Worm (Caenorhabditis elegans): ENCODE measurements around the gene Y7A5A.20.

The Y7A5A.20 gene

ce11 chrX:15828059-15828458, at the start of gene Y7A5A.20:
Gene Y7A5A.20 (plus strand): TSS chrX:15828359.
- TF ChIP-seq dao-5 (tag; optimal IDR thresholded peaks at IDR 0.05) (no peak), him-1 (tag; optimal IDR thresholded peaks at IDR 0.05) (no peak), W03F9.2 (tag; optimal IDR thresholded peaks at IDR 0.05) (no peak)

DNA sequence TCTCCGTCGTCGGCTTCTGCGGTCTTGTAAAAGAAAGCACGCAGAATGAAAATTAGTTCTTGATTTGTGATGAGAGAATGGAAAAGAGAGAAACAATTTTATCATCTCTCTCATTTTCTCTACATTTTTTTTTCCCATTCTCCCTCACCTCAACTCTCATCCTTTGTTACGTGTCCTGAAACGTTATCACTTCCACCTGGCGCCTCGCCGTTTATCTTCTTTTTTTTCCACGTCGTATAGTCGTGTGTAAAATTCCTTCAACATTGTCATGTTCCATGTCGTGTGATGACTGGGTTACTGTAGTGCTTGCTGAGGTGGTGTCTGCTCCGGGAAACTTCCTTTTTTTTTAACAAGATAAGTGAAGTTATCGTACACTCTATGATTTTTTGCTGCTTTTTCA, 48.7 kb upstream of the Y7A5A.20 start:
- TF ChIP-seq dao-5 (tag; optimal IDR thresholded peaks at IDR 0.05) (no peak), him-1 (tag; optimal IDR thresholded peaks at IDR 0.05) (no peak), W03F9.2 (tag; optimal IDR thresholded peaks at IDR 0.05) (no peak)

ce11 chrX:15782027-15782426, 46.1 kb upstream of the Y7A5A.20 start, which contains the start of gene Y7A5A.24:
Gene Y7A5A.24 (minus strand): TSS chrX:15782127.
- TF ChIP-seq him-1 (tag; optimal IDR thresholded peaks at IDR 0.05): no peak
- no peak for TF ChIP-seq W03F9.2 (tag; optimal IDR thresholded peaks at IDR 0.05)
- no peak for TF ChIP-seq dao-5 (tag; optimal IDR thresholded peaks at IDR 0.05)

- no peak for TF ChIP-seq him-1 (tag; optimal IDR thresholded peaks at IDR 0.05)
- no peak for TF ChIP-seq W03F9.2 (tag; optimal IDR thresholded peaks at IDR 0.05)
- no peak for TF ChIP-seq dao-5 (tag; optimal IDR thresholded peaks at IDR 0.05)
These were observed 43.6 kb upstream of the Y7A5A.20 start, which contains the start of gene Y7A5A.3 for ce11 chrX:15784570-15784969. Gene Y7A5A.3 (minus strand): TSS chrX:15784670.

DNA sequence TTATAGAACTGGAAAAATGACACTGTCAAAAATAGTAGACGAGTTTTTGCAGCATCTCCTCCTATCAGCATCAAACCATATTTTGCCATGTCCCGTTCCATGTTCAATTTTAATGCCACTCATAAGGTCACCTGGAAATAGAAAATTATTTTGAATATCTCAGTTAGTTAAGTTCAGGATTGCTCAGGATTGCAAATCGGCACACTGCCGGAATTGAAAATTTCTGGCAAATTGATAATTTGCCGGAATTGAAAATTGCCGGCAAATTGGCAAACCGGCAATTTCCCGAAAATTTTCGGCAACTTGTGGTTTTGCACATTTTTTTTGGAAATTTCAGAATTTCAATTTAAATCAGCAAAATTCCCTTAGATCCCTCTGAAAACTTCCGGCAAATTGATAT, 41.4 kb upstream of the Y7A5A.20 start, which contains the start of gene Y7A5A.5:
Gene Y7A5A.5 (minus strand): TSS at position 101 of the 400 bp plus-strand sequence.
- TF ChIP-seq dao-5 (tag; optimal IDR thresholded peaks at IDR 0.05): no peak
- no peak for TF ChIP-seq him-1 (tag; optimal IDR thresholded peaks at IDR 0.05)
- no peak for TF ChIP-seq W03F9.2 (tag; optimal IDR thresholded peaks at IDR 0.05)

ce11 chrX:15794977-15795376, 33.2 kb upstream of the Y7A5A.20 start, which contains the start of gene Y7A5A.10:
Gene Y7A5A.10 (minus strand): TSS chrX:15795077.
- TF ChIP-seq him-1 (tag; optimal IDR thresholded peaks at IDR 0.05) (no peak), W03F9.2 (tag; optimal IDR thresholded peaks at IDR 0.05) (no peak), dao-5 (tag; optimal IDR thresholded peaks at IDR 0.05) (no peak)

- TF ChIP-seq him-1 (tag; optimal IDR thresholded peaks at IDR 0.05): no peak
- TF ChIP-seq dao-5 (tag; optimal IDR thresholded peaks at IDR 0.05): no peak
- TF ChIP-seq W03F9.2 (tag; optimal IDR thresholded peaks at IDR 0.05): no peak
These were observed 31.5 kb upstream of the Y7A5A.20 start for ce11 chrX:15796633-15797032.

ce11 chrX:15799595-15799994, 28.6 kb upstream of the Y7A5A.20 start, which contains the start of gene Y7A5A.6:
Gene Y7A5A.6 (minus strand): TSS chrX:15799695.
- TF ChIP-seq dao-5 (tag; optimal IDR thresholded peaks at IDR 0.05) (no peak), him-1 (tag; optimal IDR thresholded peaks at IDR 0.05) (no peak), W03F9.2 (tag; optimal IDR thresholded peaks at IDR 0.05) (no peak)

DNA sequence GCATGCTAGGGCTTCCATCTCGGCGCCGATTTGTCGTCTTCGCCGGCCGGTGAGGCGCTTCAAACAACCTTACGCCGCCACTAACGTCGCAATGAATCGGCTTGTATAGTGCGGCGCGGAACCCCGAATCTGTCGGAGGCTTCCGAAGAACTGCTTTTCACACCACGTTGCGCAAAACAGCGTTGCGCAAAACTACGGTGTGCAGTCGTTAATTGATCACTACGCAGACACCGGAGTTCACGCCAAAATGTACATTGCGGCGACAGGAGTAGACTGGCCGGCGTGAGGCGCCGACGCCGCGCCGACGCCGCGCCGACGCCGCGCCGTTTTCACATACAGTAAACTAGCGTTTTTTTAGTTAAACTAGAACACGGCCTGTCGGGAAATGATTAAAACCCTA, 26.3 kb upstream of the Y7A5A.20 start:
- TF ChIP-seq him-1 (tag; optimal IDR thresholded peaks at IDR 0.05): no peak
- TF ChIP-seq W03F9.2 (tag; optimal IDR thresholded peaks at IDR 0.05): no peak
- TF ChIP-seq dao-5 (tag; optimal IDR thresholded peaks at IDR 0.05): no peak

DNA sequence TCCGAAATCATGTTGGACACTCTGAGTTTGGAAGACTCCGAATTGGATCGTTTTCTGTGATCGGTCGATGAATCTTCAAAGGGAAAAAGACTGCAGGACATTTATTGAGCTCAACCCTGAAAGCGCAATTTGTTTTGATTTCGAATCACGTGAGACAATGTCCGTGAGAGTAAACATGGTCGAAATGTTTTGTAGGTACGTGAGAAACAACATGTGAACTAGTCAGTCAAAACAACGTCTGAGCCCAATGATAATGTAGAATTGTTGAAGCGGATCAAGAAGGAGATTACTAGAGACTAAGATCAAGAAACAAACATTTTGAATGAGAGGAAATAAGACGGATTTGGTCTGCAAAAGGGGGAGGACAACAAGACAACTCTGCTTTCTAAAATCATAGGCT, 24.1 kb upstream of the Y7A5A.20 start, which contains the start of gene Y7A5A.7:
Gene Y7A5A.7 (minus strand): TSS at position 101 of the 400 bp plus-strand sequence.
- TF ChIP-seq W03F9.2 (tag; optimal IDR thresholded peaks at IDR 0.05) (no peak), him-1 (tag; optimal IDR thresholded peaks at IDR 0.05) (no peak), dao-5 (tag; optimal IDR thresholded peaks at IDR 0.05) (no peak)

- TF ChIP-seq him-1 (tag; optimal IDR thresholded peaks at IDR 0.05): no peak
- TF ChIP-seq W03F9.2 (tag; optimal IDR thresholded peaks at IDR 0.05): no peak
- no peak for TF ChIP-seq dao-5 (tag; optimal IDR thresholded peaks at IDR 0.05)
These were observed 16.8 kb upstream of the Y7A5A.20 start for ce11 chrX:15811341-15811740.

DNA sequence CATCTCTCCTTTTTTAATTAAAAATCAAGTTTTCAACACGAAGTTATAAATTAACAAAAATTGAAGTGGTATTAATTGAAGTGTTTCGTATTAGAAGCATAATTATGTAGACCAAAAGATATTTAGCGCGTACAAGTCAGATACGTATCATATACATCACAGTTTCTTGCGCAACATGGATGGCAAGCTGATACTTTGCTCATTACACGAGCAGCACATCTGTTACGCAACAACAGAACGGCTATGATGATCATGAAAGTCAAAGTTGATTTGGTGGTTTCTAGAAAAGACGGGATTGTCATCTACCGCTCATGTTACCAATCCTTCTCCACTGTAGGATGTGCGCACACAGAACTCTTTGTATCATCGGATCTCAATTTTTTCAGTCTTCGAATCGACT, 13.6 kb upstream of the Y7A5A.20 start:
- no peak for TF ChIP-seq dao-5 (tag; optimal IDR thresholded peaks at IDR 0.05)
- TF ChIP-seq W03F9.2 (tag; optimal IDR thresholded peaks at IDR 0.05): no peak
- TF ChIP-seq him-1 (tag; optimal IDR thresholded peaks at IDR 0.05): no peak

- TF ChIP-seq him-1 (tag; optimal IDR thresholded peaks at IDR 0.05): no peak
- TF ChIP-seq dao-5 (tag; optimal IDR thresholded peaks at IDR 0.05): no peak
- TF ChIP-seq W03F9.2 (tag; optimal IDR thresholded peaks at IDR 0.05): no peak
These were observed 6.0 kb upstream of the Y7A5A.20 start, which contains the start of gene Y7A5A.8 for ce11 chrX:15822197-15822596. Gene Y7A5A.8 (plus strand): TSS chrX:15822497.

DNA sequence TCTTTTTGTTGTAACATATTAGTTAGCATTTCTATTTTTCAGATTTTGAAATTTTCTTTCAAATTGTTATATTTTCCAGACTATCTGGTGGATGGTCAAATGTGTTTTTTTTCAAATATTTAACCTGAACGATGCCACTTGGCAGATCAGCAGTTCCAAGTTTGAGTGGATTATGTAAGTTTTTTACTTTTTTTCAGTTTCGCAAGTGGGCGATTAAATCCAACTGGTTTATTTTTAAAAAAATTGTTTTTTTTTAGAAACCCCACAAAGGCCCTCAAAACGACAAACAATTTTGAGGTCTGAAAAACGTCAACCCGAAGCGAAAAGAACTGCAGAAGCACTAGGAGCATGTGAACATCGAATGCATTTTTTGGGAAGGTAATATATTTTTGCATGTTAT, 1.3 kb upstream of the Y7A5A.20 start, which contains the start of gene Y7A5A.9:
Gene Y7A5A.9 (plus strand): TSS at position 301 of the 400 bp plus-strand sequence.
- TF ChIP-seq dao-5 (tag; optimal IDR thresholded peaks at IDR 0.05) (no peak), W03F9.2 (tag; optimal IDR thresholded peaks at IDR 0.05) (no peak), him-1 (tag; optimal IDR thresholded peaks at IDR 0.05) (no peak)

DNA sequence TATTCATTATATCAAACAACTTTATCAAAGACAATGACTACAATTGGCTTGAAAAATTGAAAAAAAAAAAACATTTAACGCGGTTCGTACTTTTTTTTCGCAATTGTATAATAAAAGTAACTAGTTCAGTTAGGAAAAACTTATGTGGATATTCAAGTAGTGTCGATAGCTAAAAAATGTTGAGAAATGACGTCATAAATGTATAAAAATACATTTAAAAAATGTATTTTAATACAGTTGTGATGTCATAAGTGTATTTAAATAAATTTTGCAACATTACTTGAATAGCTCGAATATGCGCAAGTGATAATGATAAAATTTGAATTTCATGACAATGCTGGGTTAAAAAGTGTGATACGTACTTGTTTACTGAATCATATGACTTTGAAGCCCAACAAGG, 3.4 kb downstream of the Y7A5A.20 start:
- TF ChIP-seq dao-5 (tag; optimal IDR thresholded peaks at IDR 0.05): no peak
- no peak for TF ChIP-seq him-1 (tag; optimal IDR thresholded peaks at IDR 0.05)
- TF ChIP-seq W03F9.2 (tag; optimal IDR thresholded peaks at IDR 0.05): no peak

Data from whole organism, L4/young adult.